Worm (Caenorhabditis elegans): ENCODE results near the gene ddx-23.

- TF ChIP-seq drap-1 (GFP tag; optimal IDR thresholded peaks at IDR 0.05) (no peak), snpc-4 (tag; optimal IDR thresholded peaks at IDR 0.05) (no peak), lsy-2 (tag; optimal IDR thresholded peaks at IDR 0.05) (no peak), pha-4 (tag; optimal IDR thresholded peaks at IDR 0.05) (no peak), ztf-11 (tag; optimal IDR thresholded peaks at IDR 0.05) (no peak)
Measured at ce11 chrIII:5888675-5889074, 35.6 kb upstream of the ddx-23 start, which contains the start of gene C28H8.8.
